Worm (Caenorhabditis elegans): ENCODE data around the gene Y110A2AL.1.

Gene Y110A2AL.1

ce11 chrII:2853767-2854166 lies 21.1 kb upstream of the Y110A2AL.1 start:
- no peak for TF ChIP-seq efl-3 (GFP tag; optimal IDR thresholded peaks at IDR 0.05)
- no peak for TF ChIP-seq skn-1 (tag; optimal IDR thresholded peaks at IDR 0.05)
- no peak for TF ChIP-seq lin-14 (GFP tag; optimal IDR thresholded peaks at IDR 0.05)
- TF ChIP-seq nhr-85 (tag), result peak; percentile 29
- no peak for TF ChIP-seq dsc-1 (tag; optimal IDR thresholded peaks at IDR 0.05)
- TF ChIP-seq lin-13 (GFP tag; optimal IDR thresholded peaks at IDR 0.05), result no peak
- TF ChIP-seq zip-4 (GFP tag; optimal IDR thresholded peaks at IDR 0.05), result no peak
- no peak for TF ChIP-seq mep-1 (tag; optimal IDR thresholded peaks at IDR 0.05)
- no peak for TF ChIP-seq lsy-2 (tag; optimal IDR thresholded peaks at IDR 0.05)
- TF ChIP-seq blmp-1 (tag; optimal IDR thresholded peaks at IDR 0.05), result peak; percentile 50
- TF ChIP-seq unc-86 (tag; optimal IDR thresholded peaks at IDR 0.05), result no peak
- no peak for TF ChIP-seq pag-3 (tag; optimal IDR thresholded peaks at IDR 0.05; ENCODE audit: borderline replicate concordance, insufficient read depth)
- TF ChIP-seq mef-2 (tag; optimal IDR thresholded peaks at IDR 0.05), result no peak
- TF ChIP-seq zag-1 (tag; optimal IDR thresholded peaks at IDR 0.05), result no peak
- no peak for TF ChIP-seq fos-1 (tag; optimal IDR thresholded peaks at IDR 0.05)
- TF ChIP-seq Y116A8C.19 (tag; optimal IDR thresholded peaks at IDR 0.05; ENCODE audit: borderline replicate concordance), result no peak
- TF ChIP-seq ceh-88 (GFP tag; IDR thresholded peaks at IDR 0.05), result no peak

ce11 chrII:2854794-2855193 lies 20.1 kb upstream of the Y110A2AL.1 start:
- TF ChIP-seq ztf-4 (tag; optimal IDR thresholded peaks at IDR 0.05) (peak; percentile 20), nhr-77 (tag; optimal IDR thresholded peaks at IDR 0.05) (no peak), rnt-1 (tag; optimal IDR thresholded peaks at IDR 0.05) (no peak), nhr-12 (tag; optimal IDR thresholded peaks at IDR 0.05) (no peak), dpl-1 (GFP tag; optimal IDR thresholded peaks at IDR 0.05) (peak in 1 of 3 experiments; percentile 10), ceh-88 (GFP tag; IDR thresholded peaks at IDR 0.05) (no peak), skn-1 (tag; optimal IDR thresholded peaks at IDR 0.05) (no peak), sptf-1 (tag; optimal IDR thresholded peaks at IDR 0.05) (no peak), nhr-19 (GFP tag; conservative IDR thresholded peaks at IDR 0.05) (0 out of 2 replicates have a peak, but pooled peaks have one; percentile 15), swsn-7 (tag; optimal IDR thresholded peaks at IDR 0.05) (peak; percentile 7), tbx-2 (tag; optimal IDR thresholded peaks at IDR 0.05) (no peak), lin-13 (GFP tag; optimal IDR thresholded peaks at IDR 0.05) (no peak), fkh-10 (GFP tag; optimal IDR thresholded peaks at IDR 0.05) (no peak), aly-2 (tag; optimal IDR thresholded peaks at IDR 0.05) (no peak), elt-3 (tag; optimal IDR thresholded peaks at IDR 0.05) (peak in 2 of 6 experiments; percentile 1 to 22), blmp-1 (tag; optimal IDR thresholded peaks at IDR 0.05) (peak; percentile 74), mep-1 (tag; optimal IDR thresholded peaks at IDR 0.05) (peak; percentile 25), ceh-63 (GFP tag; optimal IDR thresholded peaks at IDR 0.05) (no peak), mef-2 (tag; optimal IDR thresholded peaks at IDR 0.05) (no peak), pqm-1 (tag; optimal IDR thresholded peaks at IDR 0.05) (no peak), unc-130 (tag; optimal IDR thresholded peaks at IDR 0.05) (no peak), nhr-71 (tag; optimal IDR thresholded peaks at IDR 0.05) (peak; percentile 25), nhr-237 (tag; optimal IDR thresholded peaks at IDR 0.05) (no peak), grh-1 (GFP tag; IDR thresholded peaks at IDR 0.05) (0 out of 2 replicates have a peak, but pooled peaks have one; percentile 45), aha-1 (tag; optimal IDR thresholded peaks at IDR 0.05) (no peak), nhr-85 (tag) (no peak), lin-14 (GFP tag; optimal IDR thresholded peaks at IDR 0.05) (peak; percentile 33), fkh-8 (tag; optimal IDR thresholded peaks at IDR 0.05) (no peak), snu-23 (GFP tag; optimal IDR thresholded peaks at IDR 0.05) (peak; percentile 40), egl-27 (tag; optimal IDR thresholded peaks at IDR 0.05) (no peak)

ce11 chrII:2856114-2856513 lies 18.8 kb upstream of the Y110A2AL.1 start:
- no peak for TF ChIP-seq ceh-90 (tag; optimal IDR thresholded peaks at IDR 0.05)
- TF ChIP-seq mef-2 (tag; optimal IDR thresholded peaks at IDR 0.05), result no peak
- TF ChIP-seq tlp-1 (tag; optimal IDR thresholded peaks at IDR 0.05), result no peak
- no peak for TF ChIP-seq nhr-76 (tag; optimal IDR thresholded peaks at IDR 0.05)
- peak; percentile 55 for TF ChIP-seq nhr-85 (tag)
- TF ChIP-seq jun-1 (tag; optimal IDR thresholded peaks at IDR 0.05), result no peak
- peak in 1 of 2 experiments; percentile 27 for TF ChIP-seq lin-35 (GFP tag; optimal IDR thresholded peaks at IDR 0.05)
- peak; percentile 68 for TF ChIP-seq blmp-1 (tag; optimal IDR thresholded peaks at IDR 0.05)
- peak in 3 of 6 experiments; percentile 7 to 84 (median 35) for TF ChIP-seq elt-3 (tag; optimal IDR thresholded peaks at IDR 0.05)
